Fruit fly (Drosophila melanogaster): ENCODE data around the gene CG7330.

CG7330 gene

dm6 chr3L:18193642-18194041 is 44.9 kb downstream of the CG7330 start:
- TF ChIP-seq CG17806 (tag; optimal IDR thresholded peaks at IDR 0.05) (peak; percentile 25), CG12605 (GFP tag; IDR thresholded peaks at IDR 0.05) (no peak), CG34367 (tag; optimal IDR thresholded peaks at IDR 0.05) (no peak), D1 (tag; optimal IDR thresholded peaks at IDR 0.05) (no peak), rn (GFP tag; IDR thresholded peaks at IDR 0.05) (no peak), CG8159 (tag; optimal IDR thresholded peaks at IDR 0.05) (peak; percentile 65), CG9948 (tag; optimal IDR thresholded peaks at IDR 0.05) (peak; percentile 30), CG4496 (GFP tag; IDR thresholded peaks at IDR 0.05) (no peak), gl (tag; optimal IDR thresholded peaks at IDR 0.05) (no peak), Ets98B (GFP tag; IDR thresholded peaks at IDR 0.05) (no peak), Snoo (tag; optimal IDR thresholded peaks at IDR 0.05) (no peak), CG15710 (tag; optimal IDR thresholded peaks at IDR 0.05) (peak; percentile 25), CG14655 (GFP tag; optimal IDR thresholded peaks at IDR 0.05) (no peak), CG8301 (tag; optimal IDR thresholded peaks at IDR 0.05) (no peak), Pif1B (GFP tag; optimal IDR thresholded peaks at IDR 0.05) (no peak), CG13204 (GFP tag; optimal IDR thresholded peaks at IDR 0.05) (no peak)

- peak; percentile 86 for TF ChIP-seq CG9948 (tag; optimal IDR thresholded peaks at IDR 0.05)
- no peak for TF ChIP-seq CG13204 (GFP tag; optimal IDR thresholded peaks at IDR 0.05)
- no peak for TF ChIP-seq Ets98B (GFP tag; IDR thresholded peaks at IDR 0.05)
- TF ChIP-seq Snoo (tag; optimal IDR thresholded peaks at IDR 0.05), result peak; percentile 91
- no peak for TF ChIP-seq CG32121 (GFP tag; IDR thresholded peaks at IDR 0.05)
- peak; percentile 87 for TF ChIP-seq CG17806 (tag; optimal IDR thresholded peaks at IDR 0.05)
- TF ChIP-seq CG15710 (tag; optimal IDR thresholded peaks at IDR 0.05), result peak; percentile 84
- TF ChIP-seq CG8159 (tag; optimal IDR thresholded peaks at IDR 0.05), result peak; percentile 89
- TF ChIP-seq CG4496 (GFP tag; IDR thresholded peaks at IDR 0.05), result no peak
- TF ChIP-seq gl (tag; optimal IDR thresholded peaks at IDR 0.05), result peak; percentile 23
- TF ChIP-seq Pif1B (GFP tag; optimal IDR thresholded peaks at IDR 0.05), result peak; percentile 67
- TF ChIP-seq fd96Ca (GFP tag; IDR thresholded peaks at IDR 0.05), result no peak
- TF ChIP-seq D1 (tag; optimal IDR thresholded peaks at IDR 0.05), result peak; percentile 40
- no peak for TF ChIP-seq CG10348 (GFP tag; IDR thresholded peaks at IDR 0.05)
- TF ChIP-seq CG34367 (tag; optimal IDR thresholded peaks at IDR 0.05), result peak; percentile 75
- peak; percentile 38 for TF ChIP-seq CG8301 (tag; optimal IDR thresholded peaks at IDR 0.05)
- no peak for TF ChIP-seq EcR (GFP tag; optimal IDR thresholded peaks at IDR 0.05)
- peak; percentile 66 for TF ChIP-seq Pif1A (GFP tag; optimal IDR thresholded peaks at IDR 0.05)
- TF ChIP-seq CG12605 (GFP tag; IDR thresholded peaks at IDR 0.05), result no peak
- TF ChIP-seq CG14655 (GFP tag; optimal IDR thresholded peaks at IDR 0.05), result peak; percentile 77
- TF ChIP-seq rn (GFP tag; IDR thresholded peaks at IDR 0.05), result no peak
Observed at dm6 chr3L:18194323-18194996, 45.7 kb downstream of the CG7330 start.

dm6 chr3L:18194998-18195604 is 46.4 kb downstream of the CG7330 start:
- TF ChIP-seq CG13204 (GFP tag; optimal IDR thresholded peaks at IDR 0.05) (peak; percentile 92), CG12605 (GFP tag; IDR thresholded peaks at IDR 0.05) (peak; percentile 70), rn (GFP tag; IDR thresholded peaks at IDR 0.05) (peak; percentile 52), CG8159 (tag; optimal IDR thresholded peaks at IDR 0.05) (peak; percentile 84), Pif1A (GFP tag; optimal IDR thresholded peaks at IDR 0.05) (peak; percentile 66), D1 (tag; optimal IDR thresholded peaks at IDR 0.05) (no peak), CG14655 (GFP tag; optimal IDR thresholded peaks at IDR 0.05) (peak; percentile 82), CG15710 (tag; optimal IDR thresholded peaks at IDR 0.05) (peak; percentile 93), fd96Ca (GFP tag; IDR thresholded peaks at IDR 0.05) (peak; percentile 79), Ets98B (GFP tag; IDR thresholded peaks at IDR 0.05) (peak; percentile 63), CG8301 (tag; optimal IDR thresholded peaks at IDR 0.05) (peak; percentile 66), Pif1B (GFP tag; optimal IDR thresholded peaks at IDR 0.05) (peak; percentile 85), CG9948 (tag; optimal IDR thresholded peaks at IDR 0.05) (peak; percentile 86), gl (tag; optimal IDR thresholded peaks at IDR 0.05) (peak; percentile 81), CG34367 (tag; optimal IDR thresholded peaks at IDR 0.05) (peak; percentile 92), EcR (GFP tag; optimal IDR thresholded peaks at IDR 0.05) (peak; percentile 80), CG10348 (GFP tag; IDR thresholded peaks at IDR 0.05) (no peak), CG32121 (GFP tag; IDR thresholded peaks at IDR 0.05) (no peak), CG4496 (GFP tag; IDR thresholded peaks at IDR 0.05) (peak; percentile 83), CG17806 (tag; optimal IDR thresholded peaks at IDR 0.05) (peak; percentile 92), Snoo (tag; optimal IDR thresholded peaks at IDR 0.05) (peak; percentile 96)

- TF ChIP-seq D1 (tag; optimal IDR thresholded peaks at IDR 0.05) (no peak), CG17806 (tag; optimal IDR thresholded peaks at IDR 0.05) (no peak), CG13204 (GFP tag; optimal IDR thresholded peaks at IDR 0.05) (no peak), Pif1A (GFP tag; optimal IDR thresholded peaks at IDR 0.05) (no peak), Ets98B (GFP tag; IDR thresholded peaks at IDR 0.05) (no peak), CG9948 (tag; optimal IDR thresholded peaks at IDR 0.05) (no peak), CG4496 (GFP tag; IDR thresholded peaks at IDR 0.05) (no peak), CG10348 (GFP tag; IDR thresholded peaks at IDR 0.05) (no peak), rn (GFP tag; IDR thresholded peaks at IDR 0.05) (no peak), CG12605 (GFP tag; IDR thresholded peaks at IDR 0.05) (no peak), Snoo (tag; optimal IDR thresholded peaks at IDR 0.05) (no peak), CG8159 (tag; optimal IDR thresholded peaks at IDR 0.05) (no peak)
Observed at dm6 chr3L:18198165-18198564, 49.4 kb downstream of the CG7330 start.

dm6 chr3L:18198749-18199148 is 50.0 kb downstream of the CG7330 start:
- TF ChIP-seq Pif1B (GFP tag; optimal IDR thresholded peaks at IDR 0.05) (peak; percentile 2), Snoo (tag; optimal IDR thresholded peaks at IDR 0.05) (peak; percentile 70), Pif1A (GFP tag; optimal IDR thresholded peaks at IDR 0.05) (peak; percentile 28), CG9948 (tag; optimal IDR thresholded peaks at IDR 0.05) (no peak)

Measured in whole organism, pupa.